Worm (Caenorhabditis elegans) whole organism, L4 larva: ENCODE data around the gene F38A1.9.

Source experiments
- ctbp-1 ChIP-seq: fragments of 200-800 bp; sonication (Bioruptor generic); IDR thresholded peaks from 2 replicates; pipeline ENCODE4 v1.3.6; 2022; ENCODE audit warnings: missing genetic modification reagents, missing genetic modification characterization, missing compliant biosample characterization
- dmd-9 ChIP-seq: fragments of 200-800 bp; sonication (Bioruptor generic); IDR thresholded peaks from 2 replicates; pipeline ENCODE4 v1.3.6; 2022; ENCODE audit warnings: missing genetic modification reagents, missing genetic modification characterization, missing compliant biosample characterization
- fos-1 ChIP-seq: fragments of 150-350 bp; optimal IDR thresholded peaks from 2 replicates; lab custom pipeline; 2014; ENCODE audit warnings: missing biosample characterization, missing genetic modification characterization
- madf-5 ChIP-seq, 2 experiments: fragments of 200-800 bp; sonication (Bioruptor generic); IDR thresholded peaks; 2 replicates each; pipeline ENCODE4 v1.3.6; 2022; ENCODE audit warnings: missing compliant biosample characterization in 2 of 2, missing genetic modification characterization in 2 of 2
- nhr-11 ChIP-seq: fragments of 150-350 bp; optimal IDR thresholded peaks from 2 replicates; lab custom pipeline; 2014; ENCODE audit warnings: missing biosample characterization, missing genetic modification characterization
- nhr-237 ChIP-seq: sonication (generic microtip); optimal IDR thresholded peaks from 2 replicates; lab custom pipeline; 2017; ENCODE audit warnings: missing biosample characterization, missing genetic modification characterization
- nhr-76 ChIP-seq: fragments of 150-350 bp; optimal IDR thresholded peaks from 2 replicates; lab custom pipeline; 2014; ENCODE audit warnings: missing biosample characterization, missing genetic modification characterization
- spr-3 ChIP-seq: fragments of 200-800 bp; sonication (Bioruptor generic); optimal IDR thresholded peaks from 2 replicates; lab custom pipeline; 2018; ENCODE audit warnings: mild to moderate bottlenecking, missing genetic modification characterization, missing compliant biosample characterization

ce11 chrIV:1238147-1238546, 7.0 kb downstream of the F38A1.9 start:
- no peak for TF ChIP-seq nhr-76 (tag; lab: Kevin White, UChicago)
- no peak for TF ChIP-seq ctbp-1
- TF ChIP-seq fos-1 (tag; lab: Kevin White, UChicago): no peak
- no peak for TF ChIP-seq dmd-9 (GFP tag; lab: Robert Waterston, UW)
- TF ChIP-seq madf-5 (GFP tag; IDR thresholded peaks at IDR 0.05; lab: Robert Waterston, UW): no peak
- no peak for TF ChIP-seq nhr-237 (tag; lab: Kevin White, UChicago)
- TF ChIP-seq nhr-11: no peak
- TF ChIP-seq spr-3: no peak
